Fruit fly (Drosophila melanogaster) whole organism, prepupa: ENCODE data around the gene CG11768.

Source experiments
- CG6808 ChIP-seq: fragments of 200-800 bp; sonication (Bioruptor generic); optimal IDR thresholded peaks from 3 replicates; lab custom pipeline; 2017; ENCODE audit warnings: missing biosample characterization, missing genetic modification characterization, mild to moderate bottlenecking, moderate library complexity, missing genetic modification reagents
- CG9139 ChIP-seq: fragments of 200-800 bp; sonication (Bioruptor generic); optimal IDR thresholded peaks from 3 replicates; lab custom pipeline; 2017; ENCODE audit warnings: missing biosample characterization, mild to moderate bottlenecking, missing genetic modification characterization
- Sox15 ChIP-seq: fragments of 200-800 bp; sonication (Bioruptor generic); optimal IDR thresholded peaks from 3 replicates; lab custom pipeline; 2016; ENCODE audit warnings: missing biosample characterization, missing genetic modification characterization
- achi ChIP-seq: fragments of 200-800 bp; sonication (Bioruptor generic); optimal IDR thresholded peaks from 3 replicates; lab custom pipeline; 2016; ENCODE audit warnings: missing biosample characterization, missing genetic modification characterization
- acj6 ChIP-seq: fragments of 200-800 bp; sonication (Bioruptor generic); optimal IDR thresholded peaks from 3 replicates; lab custom pipeline; 2016; ENCODE audit warnings: missing biosample characterization, missing genetic modification characterization
- esn ChIP-seq: fragments of 200-800 bp; sonication (Bioruptor generic); optimal IDR thresholded peaks from 2 replicates; lab custom pipeline; 2016; ENCODE audit warnings: missing biosample characterization, mild to moderate bottlenecking, missing genetic modification characterization, moderate library complexity
- fd85E ChIP-seq: fragments of 200-800 bp; sonication (Bioruptor generic); optimal IDR thresholded peaks from 3 replicates; lab custom pipeline; 2016; ENCODE audit warnings: missing biosample characterization, missing genetic modification characterization
- svp ChIP-seq: fragments of 200-800 bp; sonication (Bioruptor generic); peaks from one replicate; lab custom pipeline; 2016; ENCODE audit warnings: missing biosample characterization, missing genetic modification characterization
- topi ChIP-seq: fragments of 200-800 bp; sonication (Bioruptor generic); optimal IDR thresholded peaks from 3 replicates; lab custom pipeline; 2016; ENCODE audit warnings: missing biosample characterization, missing genetic modification characterization

- TF ChIP-seq CG6808 (GFP tag; lab: Kevin White, UChicago), result no peak
- no peak for TF ChIP-seq acj6 (GFP tag; lab: Kevin White, UChicago)
- TF ChIP-seq topi (GFP tag; lab: Kevin White, UChicago), result no peak
- TF ChIP-seq svp (GFP tag; lab: Kevin White, UChicago), result no peak
- no peak for TF ChIP-seq Sox15 (GFP tag; lab: Kevin White, UChicago)
- no peak for TF ChIP-seq achi (GFP tag; lab: Kevin White, UChicago)
- no peak for TF ChIP-seq CG9139 (GFP tag; lab: Kevin White, UChicago)
- no peak for TF ChIP-seq esn (GFP tag; lab: Kevin White, UChicago)
- no peak for TF ChIP-seq fd85E
Observed at dm6 chr3R:8769094-8769493, 1.1 kb upstream of the CG11768 start, which contains the start of gene CG8236.
